Worm (Caenorhabditis elegans) whole organism, mixed stage, embryonic: ENCODE results near the gene nuaf-3.
"Not testable (repeated sequence)": the region's sequence is repeated elsewhere in the genome, so short reads cannot be mapped to it uniquely, and the experiment has no call there.

Source experiments
- blmp-1 ChIP-seq: fragments of 150-350 bp; optimal IDR thresholded peaks from 2 replicates; lab custom pipeline; 2014; ENCODE audit warnings: missing biosample characterization, missing genetic modification characterization
- ceh-39 ChIP-seq: fragments of 150-350 bp; optimal IDR thresholded peaks from 2 replicates; lab custom pipeline; 2014; ENCODE audit warnings: missing biosample characterization, missing genetic modification characterization
- ceh-43 ChIP-seq: fragments of 200-800 bp; sonication (Bioruptor generic); optimal IDR thresholded peaks from 2 replicates; lab custom pipeline; 2018; ENCODE audit warnings: mild to moderate bottlenecking, missing genetic modification characterization, moderate library complexity, missing compliant biosample characterization
- ces-1 ChIP-seq: fragments of 150-350 bp; optimal IDR thresholded peaks from 2 replicates; lab custom pipeline; 2014; ENCODE audit warnings: missing biosample characterization, missing genetic modification reagents, missing genetic modification characterization
- cnd-1 ChIP-seq: fragments of 200-800 bp; sonication (Bioruptor generic); optimal IDR thresholded peaks from 2 replicates; lab custom pipeline; 2018; ENCODE audit warnings: mild to moderate bottlenecking, missing genetic modification characterization, missing compliant biosample characterization
- drap-1 ChIP-seq: fragments of 200-800 bp; sonication (Bioruptor generic); optimal IDR thresholded peaks from 3 replicates; lab custom pipeline; 2018; ENCODE audit warnings: mild to moderate bottlenecking, missing genetic modification characterization, missing compliant biosample characterization
- elt-3 ChIP-seq: fragments of 150-350 bp; optimal IDR thresholded peaks from 2 replicates; lab custom pipeline; 2014; ENCODE audit warnings: missing biosample characterization, missing genetic modification characterization
- flh-1 ChIP-seq: fragments of 200-800 bp; sonication (Bioruptor generic); optimal IDR thresholded peaks from 2 replicates; lab custom pipeline; 2018; ENCODE audit warnings: mild to moderate bottlenecking, missing genetic modification characterization, moderate library complexity, missing compliant biosample characterization
- ham-2 ChIP-seq: fragments of 200-800 bp; sonication (Bioruptor generic); optimal IDR thresholded peaks from 2 replicates; lab custom pipeline; 2018; ENCODE audit warnings: mild to moderate bottlenecking, missing genetic modification characterization, missing compliant biosample characterization
- hlh-1 ChIP-seq: fragments of 150-350 bp; optimal IDR thresholded peaks from 2 replicates; lab custom pipeline; 2014; ENCODE audit warnings: missing biosample characterization, missing genetic modification reagents, missing genetic modification characterization
- lin-13 ChIP-seq: fragments of 150-350 bp; optimal IDR thresholded peaks from 2 replicates; lab custom pipeline; 2014; ENCODE audit warnings: missing biosample characterization, missing genetic modification characterization
- lin-32 ChIP-seq: fragments of 200-800 bp; sonication (Bioruptor generic); optimal IDR thresholded peaks from 2 replicates; lab custom pipeline; 2018; ENCODE audit warnings: mild to moderate bottlenecking, missing genetic modification characterization, missing compliant biosample characterization
- lsy-2 ChIP-seq: fragments of 150-350 bp; optimal IDR thresholded peaks from 2 replicates; lab custom pipeline; 2014; ENCODE audit warnings: missing biosample characterization, missing genetic modification characterization
- mab-5 ChIP-seq: fragments of 150-350 bp; optimal IDR thresholded peaks from 2 replicates; lab custom pipeline; 2014; ENCODE audit warnings: missing biosample characterization, missing genetic modification characterization
- mep-1 ChIP-seq: fragments of 150-350 bp; optimal IDR thresholded peaks from 2 replicates; lab custom pipeline; 2017; ENCODE audit warnings: missing biosample characterization, missing genetic modification reagents, missing genetic modification characterization, inconsistent platforms
- mls-2 ChIP-seq: sonication (generic microtip); optimal IDR thresholded peaks from 2 replicates; lab custom pipeline; 2016; ENCODE audit warnings: mild to moderate bottlenecking, missing genetic modification characterization, moderate library complexity, missing compliant biosample characterization
- nhr-12 ChIP-seq: fragments of 150-350 bp; optimal IDR thresholded peaks from 2 replicates; lab custom pipeline; 2014; ENCODE audit warnings: missing biosample characterization, missing genetic modification characterization
- nhr-2 ChIP-seq: fragments of 150-350 bp; optimal IDR thresholded peaks from 2 replicates; lab custom pipeline; 2014; ENCODE audit warnings: missing biosample characterization, missing genetic modification characterization
- nhr-237 ChIP-seq: fragments of 150-350 bp; optimal IDR thresholded peaks from 2 replicates; lab custom pipeline; 2014; ENCODE audit warnings: missing biosample characterization, missing genetic modification characterization
- nhr-28 ChIP-seq: fragments of 150-350 bp; optimal IDR thresholded peaks from 2 replicates; lab custom pipeline; 2014; ENCODE audit warnings: missing biosample characterization, missing genetic modification characterization
- nhr-76 ChIP-seq: sonication (generic microtip); optimal IDR thresholded peaks from 2 replicates; lab custom pipeline; 2017; ENCODE audit warnings: missing biosample characterization, missing genetic modification characterization
- pha-4 ChIP-seq: fragments of 150-350 bp; optimal IDR thresholded peaks from 2 replicates; lab custom pipeline; 2018; ENCODE audit warnings: missing biosample characterization, missing genetic modification reagents, missing genetic modification characterization
- sem-2 ChIP-seq: fragments of 200-800 bp; sonication (Bioruptor generic); optimal IDR thresholded peaks from 2 replicates; lab custom pipeline; 2018; ENCODE audit warnings: mild to moderate bottlenecking, missing genetic modification characterization, missing compliant biosample characterization
- snpc-4 ChIP-seq: fragments of 150-350 bp; optimal IDR thresholded peaks from 2 replicates; lab custom pipeline; 2014; ENCODE audit warnings: missing biosample characterization, missing genetic modification characterization
- sptf-1 ChIP-seq: sonication (generic microtip); optimal IDR thresholded peaks from 2 replicates; lab custom pipeline; 2017; ENCODE audit warnings: mild to moderate bottlenecking, missing genetic modification characterization, moderate library complexity, missing compliant biosample characterization
- unc-120 ChIP-seq: sonication (generic microtip); optimal IDR thresholded peaks from 2 replicates; lab custom pipeline; 2017; ENCODE audit warnings: missing genetic modification characterization, missing compliant biosample characterization; ENCODE audit not compliant: poor library complexity, severe bottlenecking
- unc-39 ChIP-seq: fragments of 150-350 bp; optimal IDR thresholded peaks from 2 replicates; lab custom pipeline; 2014; ENCODE audit warnings: missing biosample characterization, missing genetic modification characterization
- unc-62 ChIP-seq: fragments of 150-350 bp; optimal IDR thresholded peaks from 2 replicates; lab custom pipeline; 2014; ENCODE audit warnings: missing biosample characterization, missing genetic modification reagents, missing genetic modification characterization
- zip-8 ChIP-seq: fragments of 150-350 bp; optimal IDR thresholded peaks from 2 replicates; lab custom pipeline; 2014; ENCODE audit warnings: missing biosample characterization, missing genetic modification characterization

nuaf-3 gene

ce11 chrIV:11150844-11151243 lies 33.2 kb upstream of the nuaf-3 start, which contains the start of gene C08F8.2:
Gene C08F8.2, plus strand, starts transcription at chrIV:11150997.
- TF ChIP-seq pha-4 (tag; lab: Kevin White, UChicago) (no peak), nhr-28 (tag; lab: Kevin White, UChicago) (no peak), ceh-43 (GFP tag; lab: Kevin White, UChicago) (no peak), cnd-1 (no peak), hlh-1 (tag; lab: Kevin White, UChicago) (no peak), ham-2 (GFP tag; lab: Kevin White, UChicago) (no peak), nhr-12 (no peak), drap-1 (GFP tag; lab: Kevin White, UChicago) (no peak), zip-8 (tag; lab: Kevin White, UChicago) (no peak), sem-2 (GFP tag; lab: Kevin White, UChicago) (no peak), unc-120 (tag; lab: Kevin White, UChicago) (no peak), ceh-39 (no peak), snpc-4 (tag; lab: Kevin White, UChicago) (no peak), flh-1 (GFP tag; lab: Kevin White, UChicago) (no peak), nhr-237 (tag; lab: Kevin White, UChicago) (no peak), lin-13 (tag; lab: Kevin White, UChicago) (no peak), mab-5 (no peak), nhr-2 (tag; lab: Kevin White, UChicago) (no peak), sptf-1 (tag; lab: Kevin White, UChicago) (no peak), mls-2 (tag; lab: Kevin White, UChicago) (no peak)

ce11 chrIV:11154425-11155114 lies 29.5 kb upstream of the nuaf-3 start, which contains the start of gene C08F8.3:
Gene C08F8.3, plus strand, starts transcription at chrIV:11155044.
- not testable (repeated sequence) for TF ChIP-seq pha-4 (tag; lab: Kevin White, UChicago); sem-2 (GFP tag; lab: Kevin White, UChicago); hlh-1 (tag; lab: Kevin White, UChicago)

- TF ChIP-seq lin-32 (GFP tag; lab: Kevin White, UChicago) = no peak
- no peak for TF ChIP-seq ceh-39
- no peak for TF ChIP-seq ces-1 (GFP tag; lab: Kevin White, UChicago)
- TF ChIP-seq sptf-1 (tag; lab: Kevin White, UChicago) = no peak
- no peak for TF ChIP-seq lsy-2 (tag; lab: Kevin White, UChicago)
- TF ChIP-seq mep-1 (tag; lab: Kevin White, UChicago) = no peak
- TF ChIP-seq flh-1 (GFP tag; lab: Kevin White, UChicago) = no peak
- no peak for TF ChIP-seq snpc-4 (tag; lab: Kevin White, UChicago)
- TF ChIP-seq lin-13 (tag; lab: Kevin White, UChicago) = no peak
- TF ChIP-seq unc-62 (GFP tag; lab: Kevin White, UChicago) = no peak
- no peak for TF ChIP-seq elt-3 (tag; lab: Kevin White, UChicago)
- TF ChIP-seq ceh-43 (GFP tag; lab: Kevin White, UChicago) = no peak
- no peak for TF ChIP-seq hlh-1 (tag; lab: Kevin White, UChicago)
These were observed 27.6 kb upstream of the nuaf-3 start for ce11 chrIV:11156526-11156925.

ce11 chrIV:11159886-11160285 lies 24.2 kb upstream of the nuaf-3 start, which contains the start of gene mboa-4:
Gene mboa-4, minus strand, starts transcription at chrIV:11159986.
- TF ChIP-seq pha-4 (tag; lab: Kevin White, UChicago) = no peak
- no peak for TF ChIP-seq sem-2 (GFP tag; lab: Kevin White, UChicago)
- no peak for TF ChIP-seq mab-5
- no peak for TF ChIP-seq ces-1 (GFP tag; lab: Kevin White, UChicago)
- no peak for TF ChIP-seq zip-8 (tag; lab: Kevin White, UChicago)
- no peak for TF ChIP-seq nhr-28 (tag; lab: Kevin White, UChicago)
- TF ChIP-seq unc-62 (GFP tag; lab: Kevin White, UChicago) = no peak
- TF ChIP-seq lsy-2 (tag; lab: Kevin White, UChicago) = no peak
- TF ChIP-seq nhr-76 (tag; lab: Kevin White, UChicago) = no peak
- no peak for TF ChIP-seq nhr-2 (tag; lab: Kevin White, UChicago)
- no peak for TF ChIP-seq cnd-1
- TF ChIP-seq unc-39 (tag; lab: Kevin White, UChicago) = no peak
- no peak for TF ChIP-seq blmp-1
- TF ChIP-seq ham-2 (GFP tag; lab: Kevin White, UChicago) = no peak
- TF ChIP-seq mls-2 (tag; lab: Kevin White, UChicago) = no peak
- no peak for TF ChIP-seq sptf-1 (tag; lab: Kevin White, UChicago)
- TF ChIP-seq ceh-39 = no peak
- no peak for TF ChIP-seq snpc-4 (tag; lab: Kevin White, UChicago)
